Worm (Caenorhabditis elegans) whole organism, L4 larva: ENCODE measurements around the gene ops-1.

Experiments used
- F10B5.3 ChIP-seq: sonication (generic microtip); optimal IDR thresholded peaks from 2 replicates; lab custom pipeline; 2016; ENCODE audit warnings: mild to moderate bottlenecking, missing genetic modification characterization, missing compliant biosample characterization
- F37D6.2 ChIP-seq: sonication (generic microtip); optimal IDR thresholded peaks from 2 replicates; lab custom pipeline; 2016; ENCODE audit warnings: mild to moderate bottlenecking, missing genetic modification characterization, missing compliant biosample characterization
- F44E2.7 ChIP-seq: fragments of 200-800 bp; sonication (Bioruptor generic); IDR thresholded peaks from 2 replicates; pipeline ENCODE4 v2.1.2; 2022; ENCODE audit warnings: missing genetic modification characterization, missing compliant biosample characterization
- F49E8.2 ChIP-seq: sonication (generic microtip); optimal IDR thresholded peaks from 2 replicates; lab custom pipeline; 2016; ENCODE audit warnings: missing compliant biosample characterization, mild to moderate bottlenecking, missing genetic modification characterization, borderline replicate concordance
- T26A8.4 ChIP-seq: fragments of 200-800 bp; sonication (Bioruptor generic); IDR thresholded peaks from 2 replicates; pipeline ENCODE4 v1.3.6; 2022; ENCODE audit warnings: missing genetic modification characterization, missing compliant biosample characterization
- aha-1 ChIP-seq: fragments of 150-350 bp; peaks from one replicate; lab custom pipeline; 2014; ENCODE audit warnings: missing biosample characterization, missing genetic modification characterization
- ceh-32 ChIP-seq: sonication (generic microtip); optimal IDR thresholded peaks from 2 replicates; lab custom pipeline; 2016; ENCODE audit warnings: mild to moderate bottlenecking, missing genetic modification characterization, missing compliant biosample characterization; ENCODE audit not compliant: poor library complexity
- ceh-62 ChIP-seq: sonication (generic microtip); optimal IDR thresholded peaks from 2 replicates; lab custom pipeline; 2017; ENCODE audit warnings: missing biosample characterization, missing genetic modification characterization
- ces-1 ChIP-seq: fragments of 150-350 bp; sonication (generic microtip); optimal IDR thresholded peaks from 4 replicates; lab custom pipeline; 2014; ENCODE audit warnings: missing biosample characterization, missing genetic modification reagents, missing genetic modification characterization
- fkh-10 ChIP-seq: fragments of 150-350 bp; optimal IDR thresholded peaks from 2 replicates; lab custom pipeline; 2014; ENCODE audit warnings: missing biosample characterization, missing genetic modification reagents, missing genetic modification characterization
- fos-1 ChIP-seq: fragments of 150-350 bp; optimal IDR thresholded peaks from 2 replicates; lab custom pipeline; 2014; ENCODE audit warnings: missing biosample characterization, missing genetic modification characterization
- gei-8 ChIP-seq: fragments of 200-800 bp; sonication (Bioruptor generic); optimal IDR thresholded peaks from 2 replicates; lab custom pipeline; 2018; ENCODE audit warnings: mild to moderate bottlenecking, missing genetic modification characterization, missing compliant biosample characterization
- hlh-11 ChIP-seq: fragments of 200-800 bp; sonication (Bioruptor generic); optimal IDR thresholded peaks from 2 replicates; lab custom pipeline; 2018; ENCODE audit warnings: mild to moderate bottlenecking, missing genetic modification characterization, missing compliant biosample characterization
- hlh-30 ChIP-seq: sonication (generic microtip); optimal IDR thresholded peaks from 2 replicates; lab custom pipeline; 2017; ENCODE audit warnings: antibody characterized with exemption, mild to moderate bottlenecking, missing genetic modification characterization, missing compliant biosample characterization; ENCODE audit not compliant: insufficient read depth
- hmg-1.1 ChIP-seq: fragments of 200-800 bp; sonication (Bioruptor generic); IDR thresholded peaks from 2 replicates; pipeline ENCODE4 v1.3.6; 2022; ENCODE audit warnings: missing genetic modification reagents, missing genetic modification characterization, missing compliant biosample characterization
- lim-7 ChIP-seq: fragments of 200-800 bp; sonication (Bioruptor generic); IDR thresholded peaks from 2 replicates; pipeline ENCODE4 v1.3.6; 2022; ENCODE audit warnings: missing genetic modification characterization, missing compliant biosample characterization
- lin-15B ChIP-seq: fragments of 150-350 bp; sonication (generic microtip); optimal IDR thresholded peaks from 3 replicates; lab custom pipeline; 2014; ENCODE audit warnings: missing biosample characterization, missing genetic modification characterization
- lir-3 ChIP-seq: sonication (generic microtip); optimal IDR thresholded peaks from 2 replicates; lab custom pipeline; 2016; ENCODE audit warnings: mild to moderate bottlenecking, missing genetic modification characterization, missing compliant biosample characterization
- lsy-2 ChIP-seq, 2 experiments: fragments of 150-350 bp in 1 of 2; sonication (generic microtip) in 1 of 2; optimal IDR thresholded peaks; 2 replicates each; lab custom pipeline; 2014 to 2017; ENCODE audit warnings: missing biosample characterization in 2 of 2, missing genetic modification characterization in 2 of 2
- madf-9 ChIP-seq: fragments of 200-800 bp; sonication (Bioruptor generic); conservative IDR thresholded peaks from 2 replicates; pipeline ENCODE4 v1.3.6; 2022; ENCODE audit warnings: missing genetic modification reagents, missing genetic modification characterization, missing compliant biosample characterization
- mep-1 ChIP-seq: fragments of 150-350 bp; sonication (generic microtip); optimal IDR thresholded peaks from 3 replicates; lab custom pipeline; 2014; ENCODE audit warnings: missing biosample characterization, missing genetic modification characterization
- mxl-2 ChIP-seq: fragments of 200-800 bp; sonication (Bioruptor generic); conservative IDR thresholded peaks from 2 replicates; pipeline ENCODE4 v1.3.6; 2022; ENCODE audit warnings: missing genetic modification reagents, missing genetic modification characterization, missing compliant biosample characterization
- nhr-10 ChIP-seq: fragments of 150-350 bp; optimal IDR thresholded peaks from 2 replicates; lab custom pipeline; 2014; ENCODE audit warnings: missing biosample characterization, missing genetic modification characterization
- nhr-25 ChIP-seq: sonication (generic microtip); optimal IDR thresholded peaks from 2 replicates; lab custom pipeline; 2017; ENCODE audit warnings: missing genetic modification characterization, mild to moderate bottlenecking, missing compliant biosample characterization, antibody characterized with exemption, moderate library complexity, borderline replicate concordance; ENCODE audit not compliant: insufficient read depth
- nhr-48 ChIP-seq: sonication (generic microtip); optimal IDR thresholded peaks from 2 replicates; lab custom pipeline; 2016; ENCODE audit warnings: mild to moderate bottlenecking, missing genetic modification characterization, missing compliant biosample characterization
- pha-4 ChIP-seq, 2 experiments: fragments of 150-350 bp in 1 of 2; fragments of 200-800 bp in 1 of 2; sonication (Bioruptor generic) in 1 of 2; IDR thresholded peaks in 1 of 2; optimal IDR thresholded peaks in 1 of 2; 2 replicates each; pipeline versions ENCODE4 v1.3.6 to Lab custom; 2014 to 2022; ENCODE audit warnings: missing genetic modification characterization in 2 of 2, missing genetic modification reagents in 2 of 2, missing biosample characterization in 1 of 2, missing compliant biosample characterization in 1 of 2
- php-3 ChIP-seq: fragments of 200-800 bp; sonication (Bioruptor generic); IDR thresholded peaks from 2 replicates; pipeline ENCODE4 v1.3.6; 2022; ENCODE audit warnings: missing genetic modification reagents, missing genetic modification characterization, missing compliant biosample characterization
- rbr-2 ChIP-seq: sonication (generic microtip); optimal IDR thresholded peaks from 2 replicates; lab custom pipeline; 2016; ENCODE audit warnings: missing genotype, missing genetic modification characterization, missing compliant biosample characterization
- set-16 ChIP-seq: fragments of 200-800 bp; sonication (Bioruptor generic); IDR thresholded peaks from 2 replicates; pipeline ENCODE4 v1.3.6; 2022; ENCODE audit warnings: missing genetic modification reagents, missing genetic modification characterization, missing compliant biosample characterization
- skn-1 ChIP-seq: fragments of 150-350 bp; optimal IDR thresholded peaks from 2 replicates; lab custom pipeline; 2014; ENCODE audit warnings: missing biosample characterization, missing genetic modification characterization
- unc-62 ChIP-seq, 3 experiments: fragments of 150-350 bp in 1 of 3; sonication (generic microtip); optimal IDR thresholded peaks in 2 of 3; peaks in 1 of 3; 1 replicate in 1 of 3; 2 replicates in 2 of 3; lab custom pipeline; 2014 to 2017; ENCODE audit warnings: missing biosample characterization in 3 of 3, missing genetic modification characterization in 3 of 3, missing genetic modification reagents in 3 of 3, missing genotype in 1 of 3
- vab-7 ChIP-seq: fragments of 200-800 bp; sonication (Bioruptor generic); IDR thresholded peaks from 2 replicates; pipeline ENCODE4 v1.3.6; 2022; ENCODE audit warnings: missing genetic modification reagents, missing genetic modification characterization, missing compliant biosample characterization
- zfp-3 ChIP-seq: fragments of 200-800 bp; sonication (Bioruptor generic); conservative IDR thresholded peaks from 2 replicates; pipeline ENCODE4 v1.3.6; 2022; ENCODE audit warnings: missing genetic modification reagents, missing genetic modification characterization, missing compliant biosample characterization
- zip-2 ChIP-seq: fragments of 150-350 bp; optimal IDR thresholded peaks from 2 replicates; lab custom pipeline; 2014; ENCODE audit warnings: missing biosample characterization, missing genetic modification characterization

ops-1 gene

ce11 chrIV:6271923-6272322, 12.3 kb downstream of the ops-1 start, which contains the start of gene srv-31:
Gene srv-31, minus strand, starts transcription at chrIV:6272023.
- TF ChIP-seq hlh-11 (no peak), T26A8.4 (GFP tag; lab: Robert Waterston, UW) (no peak), zfp-3 (GFP tag; lab: Robert Waterston, UW) (no peak), nhr-48 (tag; lab: Kevin White, UChicago) (no peak), F37D6.2 (tag; lab: Kevin White, UChicago) (no peak), F49E8.2 (tag; lab: Kevin White, UChicago) (no peak), aha-1 (tag; lab: Kevin White, UChicago) (no peak), F10B5.3 (tag; lab: Kevin White, UChicago) (no peak), lin-15B (tag; lab: Kevin White, UChicago) (no peak), ceh-32 (tag; lab: Kevin White, UChicago) (no peak), php-3 (GFP tag; lab: Robert Waterston, UW) (no peak), fkh-10 (GFP tag; lab: Kevin White, UChicago) (no peak), ces-1 (GFP tag; lab: Kevin White, UChicago) (no peak)

- TF ChIP-seq unc-62 (GFP tag; optimal IDR thresholded peaks at IDR 0.05 in 1 of 2; lab: Kevin White, UChicago) (peak in 1 of 2 experiments; percentile 42), unc-62 (tag; optimal IDR thresholded peaks at IDR 0.05; lab: Kevin White, UChicago) (no peak), fos-1 (tag; lab: Kevin White, UChicago) (no peak), F44E2.7 (GFP tag; lab: Robert Waterston, UW) (no peak), rbr-2 (tag; lab: Kevin White, UChicago) (no peak), F10B5.3 (tag; lab: Kevin White, UChicago) (no peak), ceh-32 (tag; lab: Kevin White, UChicago) (no peak), ceh-62 (tag; lab: Kevin White, UChicago) (no peak), nhr-25 (tag; lab: Kevin White, UChicago) (no peak)
- TF ChIP-seq, all 104 proteins: peak for 1
Observed at ce11 chrIV:6269346-6269745, 14.8 kb downstream of the ops-1 start, which contains the start of gene srv-30. Gene srv-30, minus strand, starts transcription at chrIV:6269446.

- TF ChIP-seq lsy-2 (tag; optimal IDR thresholded peaks at IDR 0.05; lab: Kevin White, UChicago): no peak
- TF ChIP-seq mxl-2: no peak
- no peak for TF ChIP-seq set-16 (GFP tag; lab: Robert Waterston, UW)
- TF ChIP-seq vab-7 (GFP tag; lab: Robert Waterston, UW): no peak
- no peak for TF ChIP-seq nhr-10 (tag; lab: Kevin White, UChicago)
- TF ChIP-seq hlh-30 (tag; lab: Kevin White, UChicago): no peak
- no peak for TF ChIP-seq fkh-10 (GFP tag; lab: Kevin White, UChicago)
- TF ChIP-seq skn-1 (tag; lab: Kevin White, UChicago): no peak
- TF ChIP-seq mep-1 (tag; lab: Kevin White, UChicago): no peak
- no peak for TF ChIP-seq madf-9 (GFP tag; lab: Robert Waterston, UW)
- TF ChIP-seq hmg-1.1 (GFP tag; lab: Robert Waterston, UW): no peak
- TF ChIP-seq T26A8.4 (GFP tag; lab: Robert Waterston, UW): no peak
- no peak for TF ChIP-seq F10B5.3 (tag; lab: Kevin White, UChicago)
- TF ChIP-seq lir-3: no peak
- no peak for TF ChIP-seq gei-8 (GFP tag; lab: Kevin White, UChicago)
- no peak for TF ChIP-seq lim-7 (GFP tag; lab: Robert Waterston, UW)
- no peak for TF ChIP-seq pha-4 (GFP tag; IDR thresholded peaks at IDR 0.05; lab: Robert Waterston, UW)
- TF ChIP-seq pha-4 (tag; optimal IDR thresholded peaks at IDR 0.05; lab: Kevin White, UChicago): no peak
- no peak for TF ChIP-seq zip-2 (tag; lab: Kevin White, UChicago)
Observed at ce11 chrIV:6266499-6266898, 17.7 kb downstream of the ops-1 start, which contains the start of gene srv-29. Gene srv-29, minus strand, starts transcription at chrIV:6266599.
